Fruit fly (Drosophila melanogaster) whole organism, prepupa: Measurements from ENCODE around the gene CG10654.

Source experiments
- CG11294 ChIP-seq: fragments of 200-800 bp; sonication (Bioruptor generic); IDR thresholded peaks from 2 replicates; pipeline ENCODE4 v1.3.6; 2022; ENCODE audit warnings: missing biosample characterization, missing genetic modification characterization
- CG6276 ChIP-seq: fragments of 200-800 bp; sonication (Bioruptor generic); optimal IDR thresholded peaks from 2 replicates; lab custom pipeline; 2017; ENCODE audit warnings: missing biosample characterization, mild to moderate bottlenecking, missing genetic modification characterization
- Lpt ChIP-seq: fragments of 200-800 bp; sonication (Bioruptor generic); optimal IDR thresholded peaks from 3 replicates; lab custom pipeline; 2016; ENCODE audit warnings: missing biosample characterization, missing genetic modification characterization

DNA sequence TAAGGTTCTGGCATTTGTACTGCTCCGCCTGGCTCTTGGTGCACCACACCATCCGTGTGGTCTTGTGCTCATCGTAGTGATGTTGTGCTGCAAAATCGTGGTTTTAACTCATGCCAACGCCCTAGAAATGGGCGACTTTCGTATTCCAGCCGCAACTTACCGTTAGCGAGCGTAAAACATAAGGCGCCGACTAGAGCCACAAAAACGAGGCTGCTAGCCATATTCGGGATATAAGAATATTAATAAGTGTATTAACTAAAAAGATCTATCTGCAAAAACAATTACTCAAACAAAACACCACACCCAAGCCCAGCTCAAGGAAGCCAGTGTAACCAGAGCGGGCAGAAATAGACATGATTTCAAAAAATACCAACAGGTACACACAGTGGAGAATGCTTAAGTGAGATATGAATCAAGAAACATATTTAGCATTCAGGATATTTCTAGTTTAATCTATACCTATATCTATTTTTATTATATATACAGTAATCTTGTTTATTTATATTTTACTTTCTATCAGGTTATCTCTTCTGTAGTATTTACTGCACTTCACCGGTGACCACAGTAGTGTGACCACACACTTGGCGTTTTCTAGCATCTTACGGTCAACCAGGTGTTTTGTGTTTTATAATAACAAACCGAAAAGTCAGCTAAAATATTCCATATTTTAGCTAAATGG lies 25.9 kb upstream of the CG10654 start, which contains the start of the genes Tsf2 and CG34242:
- peak; percentile 83 for TF ChIP-seq CG11294 (GFP tag; lab: Robert Waterston, UW)
- TF ChIP-seq CG6276 (GFP tag; lab: Kevin White, UChicago), result no peak
- TF ChIP-seq Lpt (GFP tag; lab: Kevin White, UChicago), result peak; percentile 85
